Worm (Caenorhabditis elegans) whole organism, late embryonic: ENCODE results near the gene gid-2.

Experiments used
- K09A11.1 ChIP-seq: sonication (generic microtip); optimal IDR thresholded peaks from 2 replicates; lab custom pipeline; 2017; ENCODE audit warnings: antibody characterized with exemption, mild to moderate bottlenecking, missing genetic modification characterization, missing compliant biosample characterization; ENCODE audit not compliant: insufficient read depth
- ahr-1 ChIP-seq: sonication (generic microtip); optimal IDR thresholded peaks from 2 replicates; lab custom pipeline; 2016; ENCODE audit warnings: missing genetic modification characterization, missing compliant biosample characterization
- ceh-6 ChIP-seq: fragments of 200-800 bp; sonication (Bioruptor generic); optimal IDR thresholded peaks from 2 replicates; lab custom pipeline; 2018; ENCODE audit warnings: mild to moderate bottlenecking, missing genetic modification characterization, missing compliant biosample characterization
- nhr-11 ChIP-seq: fragments of 150-350 bp; optimal IDR thresholded peaks from 2 replicates; lab custom pipeline; 2014; ENCODE audit warnings: missing biosample characterization, missing genetic modification characterization
- pqm-1 ChIP-seq: sonication (generic microtip); optimal IDR thresholded peaks from 2 replicates; lab custom pipeline; 2016; ENCODE audit warnings: missing genetic modification characterization, missing compliant biosample characterization
- rnt-1 ChIP-seq: sonication (generic microtip); optimal IDR thresholded peaks from 2 replicates; lab custom pipeline; 2016; ENCODE audit warnings: missing genetic modification characterization, missing compliant biosample characterization
- sox-2 ChIP-seq: fragments of 200-800 bp; sonication (Bioruptor generic); IDR thresholded peaks from 2 replicates; pipeline ENCODE4 v1.3.6; 2022; ENCODE audit warnings: missing genetic modification reagents, missing genetic modification characterization, missing compliant biosample characterization
- unc-55 ChIP-seq: sonication (generic microtip); optimal IDR thresholded peaks from 2 replicates; lab custom pipeline; 2017; ENCODE audit warnings: missing biosample characterization, missing genetic modification reagents, missing genetic modification characterization

ce11 chrX:2473618-2474017, 34.9 kb upstream of the gid-2 start, which contains the start of gene R04B3.2:
- TF ChIP-seq nhr-11 (tag; lab: Kevin White, UChicago): no peak
- TF ChIP-seq K09A11.1: no peak
- TF ChIP-seq pqm-1: no peak
- TF ChIP-seq sox-2 (GFP tag; lab: Robert Waterston, UW): no peak
- TF ChIP-seq ahr-1 (tag; lab: Kevin White, UChicago): no peak
- no peak for TF ChIP-seq unc-55 (GFP tag; lab: Kevin White, UChicago)
- TF ChIP-seq rnt-1 (tag; lab: Kevin White, UChicago): no peak
- TF ChIP-seq ceh-6 (GFP tag; lab: Kevin White, UChicago): no peak
